Fruit fly (Drosophila melanogaster) whole organism: ENCODE results near the gene Kdm5.

Experiments
- CG8478 ChIP-seq: fragments of >200 bp; optimal IDR thresholded peaks from 2 replicates; lab custom pipeline; 2018; ENCODE audit warnings: inconsistent platforms
- Dll ChIP-seq: fragments of >200 bp; optimal IDR thresholded peaks from 2 replicates; lab custom pipeline; 2017
- EcR ChIP-seq, 2 experiments: fragments of >200 bp; optimal IDR thresholded peaks; 2 replicates each; lab custom pipeline; 2017; ENCODE audit warnings: missing biosample characterization in 2 of 2, missing genetic modification characterization in 2 of 2, missing genetic modification reagents in 2 of 2
- pan ChIP-seq: fragments of >200 bp; optimal IDR thresholded peaks from 2 replicates; lab custom pipeline; 2017
- psq ChIP-seq: fragments of >200 bp; optimal IDR thresholded peaks from 2 replicates; lab custom pipeline; 2017
- usp ChIP-seq: fragments of >200 bp; optimal IDR thresholded peaks from 2 replicates; lab custom pipeline; 2017; ENCODE audit warnings: missing biosample characterization, missing genetic modification characterization, mixed read lengths

The Kdm5 gene

DNA sequence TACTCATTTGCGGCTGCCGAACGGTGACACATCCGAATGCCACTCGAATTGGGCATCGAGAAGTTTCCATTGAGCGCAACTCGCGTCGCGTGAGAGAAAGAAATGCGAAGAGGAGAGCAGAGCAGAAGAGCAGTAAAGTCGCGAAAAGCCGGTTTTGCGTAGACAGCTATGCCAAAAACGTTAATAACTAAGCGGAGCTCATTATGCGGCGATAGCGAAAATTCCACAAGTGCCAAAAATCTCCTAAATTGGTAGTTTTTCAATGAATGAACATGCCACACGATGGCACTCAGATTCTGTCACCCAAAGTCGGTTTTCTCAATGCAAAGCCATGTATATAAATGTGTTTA, 21.6 kb downstream of the Kdm5 start:
- TF ChIP-seq CG8478 (lab: Kevin White, UChicago) (no peak), EcR (GFP tag; optimal IDR thresholded peaks at IDR 0.05; lab: Kevin White, UChicago) (peak in 1 of 2 experiments; percentile 37), Dll (lab: Kevin White, UChicago) (peak; percentile 62)

dm6 chr2L:5977070-5977728, 22.1 kb downstream of the Kdm5 start:
- no peak for TF ChIP-seq pan (lab: Kevin White, UChicago)
- TF ChIP-seq psq, result no peak
- TF ChIP-seq EcR (GFP tag; optimal IDR thresholded peaks at IDR 0.05; lab: Kevin White, UChicago), result peak; percentile 72 to 88

DNA sequence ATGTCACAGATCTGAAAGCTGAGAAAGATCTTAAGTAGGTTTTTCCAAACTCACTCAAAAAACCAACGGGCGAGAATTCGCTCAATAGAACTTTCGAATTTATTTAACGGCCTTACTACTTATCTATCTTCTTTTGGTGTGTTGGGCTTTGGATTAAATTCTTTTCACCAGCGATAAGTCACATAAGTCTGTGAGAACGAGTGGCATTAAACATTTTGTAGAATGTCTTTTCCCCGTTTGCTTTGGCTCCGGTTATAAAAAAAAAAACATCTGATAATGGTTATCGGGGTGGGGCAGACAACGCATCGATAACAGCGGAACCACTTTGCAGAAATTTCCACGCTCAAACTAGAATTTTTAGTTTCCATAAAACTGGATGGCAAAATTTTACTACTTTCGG, 23.7 kb downstream of the Kdm5 start:
- TF ChIP-seq CG8478 (lab: Kevin White, UChicago) (no peak), EcR (GFP tag; optimal IDR thresholded peaks at IDR 0.05; lab: Kevin White, UChicago) (peak in 1 of 2 experiments; percentile 14)

DNA sequence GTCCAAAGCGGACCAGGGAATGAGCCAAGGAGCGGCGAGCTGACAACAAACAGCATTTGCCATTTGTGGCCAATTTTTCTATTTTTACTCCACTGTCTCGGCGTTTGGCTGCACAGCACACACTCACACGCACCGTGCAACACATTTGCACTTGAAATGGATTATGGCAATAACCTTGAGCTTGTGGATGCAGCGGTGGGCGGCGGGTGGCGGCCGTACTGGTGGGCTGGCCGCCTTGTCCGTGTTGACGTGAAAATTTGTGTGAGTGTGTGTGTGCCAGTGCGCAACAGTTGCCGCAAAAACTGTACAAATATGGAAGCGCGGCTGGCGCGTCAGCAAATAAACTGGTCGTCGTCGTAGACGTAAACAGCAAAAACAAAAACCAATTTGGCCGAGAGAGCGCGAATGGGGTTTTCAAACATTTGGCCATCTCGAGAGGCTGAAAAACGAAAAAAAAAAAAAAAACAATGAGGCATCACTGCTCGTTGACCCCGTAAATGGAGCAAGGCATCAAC, 24.2 kb downstream of the Kdm5 start:
- TF ChIP-seq CG8478 (lab: Kevin White, UChicago) (no peak), EcR (GFP tag; optimal IDR thresholded peaks at IDR 0.05; lab: Kevin White, UChicago) (peak in 1 of 2 experiments; percentile 48)

DNA sequence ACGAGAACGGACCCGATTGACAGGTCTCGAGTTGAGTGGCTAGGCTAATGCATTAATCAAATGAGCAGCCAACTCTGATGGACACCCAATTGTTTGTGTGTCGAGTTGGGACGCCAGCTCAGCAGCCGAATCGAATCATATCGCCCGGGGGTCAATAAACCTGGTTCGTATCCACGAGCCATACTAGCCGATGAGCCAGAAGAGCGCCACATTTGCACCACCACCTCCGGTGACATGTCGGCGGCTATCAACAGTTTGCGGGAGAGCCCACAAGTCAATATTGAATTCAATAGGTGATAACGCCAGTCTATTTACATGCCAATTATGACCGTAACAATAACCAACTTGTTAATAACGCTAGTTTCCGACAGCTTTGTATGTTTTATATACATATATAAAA, 25.2 kb downstream of the Kdm5 start:
- peak in 1 of 2 experiments; percentile 31 for TF ChIP-seq EcR (GFP tag; optimal IDR thresholded peaks at IDR 0.05; lab: Kevin White, UChicago)
- TF ChIP-seq CG8478 (lab: Kevin White, UChicago), result no peak
- TF ChIP-seq Dll (lab: Kevin White, UChicago), result no peak

DNA sequence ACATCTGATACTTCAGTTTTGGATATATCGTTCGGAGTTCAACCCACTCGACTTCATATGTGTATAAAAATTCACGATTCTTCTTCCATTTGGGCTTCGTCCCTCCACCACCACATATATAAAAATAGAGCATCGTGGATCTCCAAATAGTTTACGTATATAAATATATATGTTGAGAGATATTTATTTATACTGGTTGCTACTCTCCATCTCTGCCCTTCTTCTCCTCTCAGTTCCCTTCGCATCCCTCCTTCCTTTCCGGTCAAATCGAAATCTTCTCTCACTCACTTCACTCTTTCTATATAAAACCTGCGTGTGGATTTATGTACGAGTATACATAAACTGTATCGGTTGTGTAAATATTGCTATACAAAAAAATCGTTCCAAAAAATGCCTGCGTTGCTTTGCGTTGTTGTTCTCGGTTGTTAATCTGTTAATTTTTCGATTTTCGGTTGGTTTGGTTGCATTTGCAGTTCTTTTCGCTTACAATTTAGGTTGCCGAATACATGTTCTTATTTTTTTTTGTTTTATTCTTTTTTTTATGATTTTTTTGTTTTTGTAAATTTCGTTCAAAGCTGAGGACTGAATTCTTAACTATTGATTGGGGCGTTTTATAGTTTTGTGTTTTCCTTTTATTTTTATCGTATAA, 26.6 kb downstream of the Kdm5 start:
- TF ChIP-seq CG8478 (lab: Kevin White, UChicago) (no peak), EcR (GFP tag; optimal IDR thresholded peaks at IDR 0.05; lab: Kevin White, UChicago) (no peak), usp (GFP tag; lab: Kevin White, UChicago) (no peak), psq (no peak), pan (lab: Kevin White, UChicago) (no peak), Dll (lab: Kevin White, UChicago) (no peak)

dm6 chr2L:5972005-5972404, 27.3 kb downstream of the Kdm5 start:
- TF ChIP-seq pan (lab: Kevin White, UChicago) (peak; percentile 51), CG8478 (lab: Kevin White, UChicago) (no peak)

- no peak for TF ChIP-seq Dll (lab: Kevin White, UChicago)
- TF ChIP-seq CG8478 (lab: Kevin White, UChicago), result no peak
- no peak for TF ChIP-seq usp (GFP tag; lab: Kevin White, UChicago)
- no peak for TF ChIP-seq EcR (GFP tag; optimal IDR thresholded peaks at IDR 0.05; lab: Kevin White, UChicago)
- TF ChIP-seq psq, result no peak
- TF ChIP-seq pan (lab: Kevin White, UChicago), result no peak
Measured at dm6 chr2L:5971093-5971808, 28.1 kb downstream of the Kdm5 start.

DNA sequence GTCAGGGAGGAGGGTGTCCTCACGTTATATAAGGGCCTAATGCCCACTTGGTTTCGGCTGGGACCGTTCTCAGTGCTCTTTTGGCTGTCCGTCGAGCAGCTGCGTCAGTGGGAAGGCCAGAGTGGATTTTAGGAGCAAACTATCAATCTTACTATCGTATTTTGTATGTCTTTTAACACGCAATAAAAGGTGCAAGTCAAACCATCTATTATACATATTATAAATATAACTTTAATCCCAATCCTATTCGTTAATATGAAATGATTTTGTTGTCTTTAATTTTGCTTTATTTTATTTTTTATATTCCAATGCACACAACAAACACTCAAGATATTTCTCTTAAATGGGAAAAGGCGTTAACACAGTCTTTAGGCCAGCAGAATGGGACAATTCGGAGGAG, 29.7 kb downstream of the Kdm5 start, which contains the start of gene Ucp4B:
Gene Ucp4B (plus strand): TSS at position 301 of the 400 bp plus-strand sequence.
- TF ChIP-seq psq, result no peak
- no peak for TF ChIP-seq pan (lab: Kevin White, UChicago)
- TF ChIP-seq EcR (GFP tag; optimal IDR thresholded peaks at IDR 0.05; lab: Kevin White, UChicago), result no peak
- no peak for TF ChIP-seq usp (GFP tag; lab: Kevin White, UChicago)
- no peak for TF ChIP-seq CG8478 (lab: Kevin White, UChicago)
- TF ChIP-seq Dll (lab: Kevin White, UChicago), result no peak

- no peak for TF ChIP-seq EcR (GFP tag; optimal IDR thresholded peaks at IDR 0.05; lab: Kevin White, UChicago)
- no peak for TF ChIP-seq usp (GFP tag; lab: Kevin White, UChicago)
- TF ChIP-seq CG8478 (lab: Kevin White, UChicago), result no peak
- no peak for TF ChIP-seq psq
- no peak for TF ChIP-seq Dll (lab: Kevin White, UChicago)
- TF ChIP-seq pan (lab: Kevin White, UChicago), result no peak
Measured at dm6 chr2L:5967702-5968616, 31.3 kb downstream of the Kdm5 start, which contains the start of the genes CG13992 and Ucp4C. CG13992 (minus strand) TSS chr2L:5967752. Ucp4C (plus strand) TSS chr2L:5968566.

DNA sequence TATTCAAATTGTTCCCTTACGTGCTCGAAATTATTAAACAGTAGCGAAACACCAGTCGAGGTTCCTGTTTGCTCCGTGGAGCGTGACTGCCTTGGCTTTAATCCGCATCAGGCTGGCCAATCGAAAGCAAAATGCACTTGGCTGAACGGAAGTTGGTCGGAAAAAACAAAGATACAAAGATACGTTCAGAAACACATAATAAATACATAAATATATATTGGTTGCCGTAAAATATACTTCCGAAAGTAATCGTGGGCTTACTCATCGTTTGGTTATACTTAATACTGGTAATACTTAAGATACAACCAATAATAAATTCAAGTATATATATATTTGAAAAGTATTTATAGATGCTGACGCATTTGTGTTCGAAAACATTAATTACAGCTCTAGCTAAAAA, 34.5 kb downstream of the Kdm5 start, which contains the start of gene psd:
Gene psd (minus strand): TSS at position 101 of the 400 bp plus-strand sequence.
- TF ChIP-seq pan (lab: Kevin White, UChicago), result no peak
- no peak for TF ChIP-seq Dll (lab: Kevin White, UChicago)
- TF ChIP-seq CG8478 (lab: Kevin White, UChicago), result no peak
- TF ChIP-seq EcR (GFP tag; optimal IDR thresholded peaks at IDR 0.05; lab: Kevin White, UChicago), result no peak
